2 worm cellular contexts compared by ENCODE assay signal in genomic region chrV:2909525-2909924, ce11.
TF ChIP-seq lines count a peak whose summit lies in the region.

Gene zmp-3, minus strand, starts transcription at chrV:2909625.

TF ChIP-seq in whole organism, L1 larva, 84 proteins besides CTCF, POLR2A, EP300 and RAD21:
- TF ChIP-seq nhr-85 (tag; lab: Kevin White, UChicago) (peak; percentile 60), elt-3 (tag; optimal IDR thresholded peaks at IDR 0.05; lab: Kevin White, UChicago) (peak in 1 of 6 experiments; percentile 42), mef-2 (tag; optimal IDR thresholded peaks at IDR 0.05; lab: Kevin White, UChicago) (no peak)

TF ChIP-seq in whole organism, L4 larva, 104 proteins besides CTCF, POLR2A, EP300 and RAD21:
- TF ChIP-seq nhr-28 (tag; optimal IDR thresholded peaks at IDR 0.05; lab: Kevin White, UChicago) (peak; percentile 28), snpc-1.2 (GFP tag; IDR thresholded peaks at IDR 0.05; lab: Robert Waterston, UW) (no peak)

Comparison
In these comparisons a context has a peak if more than half of its experiments do, and no peak if none do; other contexts are left out.
1. Of the 29 proteins assayed by ChIP-seq in both whole organism, L4 larva and whole organism, L1 larva: peak only in whole organism, L4 larva: nhr-28; only in whole organism, L1 larva: none; in both: none; in neither: 28.